Fruit fly (Drosophila melanogaster) whole organism, prepupa: ENCODE data around the gene Cp38.

Experiments
- CG10669 ChIP-seq: fragments of 200-800 bp; sonication (Bioruptor generic); optimal IDR thresholded peaks from 3 replicates; lab custom pipeline; 2018; ENCODE audit warnings: missing biosample characterization, mild to moderate bottlenecking, missing genetic modification characterization, moderate library complexity
- CG3919 ChIP-seq: fragments of 200-800 bp; sonication (Bioruptor generic); optimal IDR thresholded peaks from 3 replicates; lab custom pipeline; 2016; ENCODE audit warnings: missing biosample characterization, missing genetic modification characterization
- CG4318 ChIP-seq: fragments of 200-800 bp; sonication (Bioruptor generic); optimal IDR thresholded peaks from 3 replicates; lab custom pipeline; 2017; ENCODE audit warnings: missing biosample characterization, mild to moderate bottlenecking, missing genetic modification characterization
- CG6276 ChIP-seq: fragments of 200-800 bp; sonication (Bioruptor generic); optimal IDR thresholded peaks from 2 replicates; lab custom pipeline; 2017; ENCODE audit warnings: missing biosample characterization, mild to moderate bottlenecking, missing genetic modification characterization
- CG6808 ChIP-seq: fragments of 200-800 bp; sonication (Bioruptor generic); optimal IDR thresholded peaks from 3 replicates; lab custom pipeline; 2017; ENCODE audit warnings: missing biosample characterization, missing genetic modification characterization, mild to moderate bottlenecking, moderate library complexity, missing genetic modification reagents
- CG6854 ChIP-seq: fragments of 200-800 bp; sonication (Bioruptor generic); optimal IDR thresholded peaks from 2 replicates; lab custom pipeline; 2017; ENCODE audit warnings: missing biosample characterization, mild to moderate bottlenecking, missing genetic modification characterization
- CG8119 ChIP-seq: fragments of 200-800 bp; sonication (Bioruptor generic); IDR thresholded peaks from 3 replicates; pipeline ENCODE4 v1.3.6; 2022; ENCODE audit warnings: missing biosample characterization, missing genetic modification characterization
- Eip93F ChIP-seq: fragments of 200-800 bp; sonication (Bioruptor generic); optimal IDR thresholded peaks from 2 replicates; lab custom pipeline; 2016; ENCODE audit warnings: missing biosample characterization, mild to moderate bottlenecking, missing genetic modification characterization
- Gug ChIP-seq: fragments of 200-800 bp; sonication (Bioruptor generic); IDR thresholded peaks from 2 replicates; pipeline ENCODE4 v1.3.6; 2022; ENCODE audit warnings: missing biosample characterization, missing genetic modification characterization
- Hr4 ChIP-seq: fragments of 200-800 bp; sonication (Bioruptor generic); optimal IDR thresholded peaks from 3 replicates; lab custom pipeline; 2016; ENCODE audit warnings: missing biosample characterization, missing genetic modification characterization
- Smox ChIP-seq: fragments of 200-800 bp; sonication (Bioruptor generic); optimal IDR thresholded peaks from 3 replicates; lab custom pipeline; 2016; ENCODE audit warnings: missing biosample characterization, missing genetic modification characterization
- fkh ChIP-seq: fragments of 200-800 bp; sonication (Bioruptor generic); optimal IDR thresholded peaks from 3 replicates; lab custom pipeline; 2017; ENCODE audit warnings: missing biosample characterization, mild to moderate bottlenecking, missing genetic modification characterization, moderate library complexity
- ss ChIP-seq, 2 experiments: fragments of 200-800 bp; sonication (Bioruptor generic); optimal IDR thresholded peaks; 2 replicates in 1 of 2; 3 replicates in 1 of 2; lab custom pipeline; 2017 to 2018; ENCODE audit warnings: mild to moderate bottlenecking in 2 of 2, missing biosample characterization in 2 of 2, missing genetic modification characterization in 2 of 2, moderate library complexity in 1 of 2
- topi ChIP-seq: fragments of 200-800 bp; sonication (Bioruptor generic); optimal IDR thresholded peaks from 3 replicates; lab custom pipeline; 2016; ENCODE audit warnings: missing biosample characterization, missing genetic modification characterization

dm6 chrX:8433709-8434108 is 47.9 kb upstream of the Cp38 start, which contains the start of gene CG32712:
- TF ChIP-seq Gug (no peak), CG6276 (GFP tag; lab: Kevin White, UChicago) (no peak), CG10669 (GFP tag; lab: Kevin White, UChicago) (no peak), Eip93F (no peak), Smox (no peak), CG8119 (GFP tag; lab: Robert Waterston, UW) (no peak), ss (GFP tag; optimal IDR thresholded peaks at IDR 0.05; lab: Kevin White, UChicago) (no peak), CG6808 (no peak), Hr4 (GFP tag; lab: Kevin White, UChicago) (no peak), CG6854 (GFP tag; lab: Kevin White, UChicago) (no peak), fkh (GFP tag; lab: Kevin White, UChicago) (no peak), topi (GFP tag; lab: Kevin White, UChicago) (no peak), CG4318 (GFP tag; lab: Kevin White, UChicago) (no peak), CG3919 (GFP tag; lab: Kevin White, UChicago) (no peak)
